Worm (Caenorhabditis elegans): Measurements from ENCODE around the gene F25G6.1.

ce11 chrV:8529219-8529618, 45.6 kb upstream of the F25G6.1 start, which contains the start of gene otpl-5:
- TF ChIP-seq cog-1 (tag; optimal IDR thresholded peaks at IDR 0.05) (no peak), T22C8.4 (GFP tag; IDR thresholded peaks at IDR 0.05) (no peak), ztf-29 (GFP tag; IDR thresholded peaks at IDR 0.05) (no peak), flt-1 (GFP tag; IDR thresholded peaks at IDR 0.05) (no peak), tab-1 (GFP tag; IDR thresholded peaks at IDR 0.05) (no peak), klf-2 (GFP tag; conservative IDR thresholded peaks at IDR 0.05) (no peak), ztf-23 (GFP tag; IDR thresholded peaks at IDR 0.05) (no peak), ref-1 (GFP tag; conservative IDR thresholded peaks at IDR 0.05) (no peak)
